Worm (Caenorhabditis elegans): ENCODE data around the gene srh-257.

DNA sequence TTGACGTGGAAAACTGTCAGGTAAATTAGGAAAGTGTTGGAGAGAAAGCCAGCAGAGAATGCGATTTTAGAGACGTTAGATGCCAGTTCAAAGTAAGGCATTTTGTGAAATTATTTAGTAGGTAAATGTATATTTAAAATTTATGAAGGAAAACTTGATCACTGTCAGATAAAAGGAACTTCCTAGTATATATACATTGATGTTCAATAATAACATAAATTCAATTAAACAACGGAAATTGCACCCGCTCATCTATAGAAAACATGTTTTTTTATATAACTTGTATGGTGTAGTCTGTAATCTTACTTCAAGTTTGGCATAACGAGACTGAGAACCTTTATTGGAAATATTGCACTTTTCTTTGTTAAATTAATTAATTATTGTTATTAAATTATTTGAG lies 52.1 kb downstream of the srh-257 start, which contains the start of gene str-71:
- TF ChIP-seq hnd-1 (tag; optimal IDR thresholded peaks at IDR 0.05) = no peak
- no peak for TF ChIP-seq B0310.2 (tag; optimal IDR thresholded peaks at IDR 0.05)
- no peak for TF ChIP-seq ama-1 (optimal IDR thresholded peaks at IDR 0.05)
- TF ChIP-seq ceh-36 (tag; optimal IDR thresholded peaks at IDR 0.05) = no peak

Measured in whole organism, early embryonic.